Fruit fly (Drosophila melanogaster) whole organism, embryonic: Measurements from ENCODE around the gene Smox.

Source experiments
- Ada2b ChIP-seq: fragments of 200-800 bp; sonication (Bioruptor generic); IDR thresholded peaks from 2 replicates; pipeline ENCODE4 v1.3.6; 2022; ENCODE audit warnings: missing biosample characterization, missing genetic modification characterization
- Bgb ChIP-seq: fragments of 200-800 bp; sonication (Bioruptor generic); IDR thresholded peaks from 2 replicates; pipeline ENCODE4 v1.3.6; 2022; ENCODE audit warnings: missing biosample characterization, missing genetic modification characterization; ENCODE audit not compliant: partially characterized antibody
- Bteb2 ChIP-seq: fragments of 200-800 bp; sonication (Bioruptor generic); optimal IDR thresholded peaks from 2 replicates; lab custom pipeline; 2016; ENCODE audit warnings: missing biosample characterization, missing genetic modification characterization
- CG10147 ChIP-seq: fragments of 200-800 bp; sonication (Bioruptor generic); optimal IDR thresholded peaks from 2 replicates; lab custom pipeline; 2019; ENCODE audit warnings: missing biosample characterization, mild to moderate bottlenecking, missing genetic modification characterization, moderate library complexity
- CG10267 ChIP-seq: fragments of 200-800 bp; sonication (Bioruptor generic); optimal IDR thresholded peaks from 2 replicates; lab custom pipeline; 2018; ENCODE audit warnings: missing biosample characterization, mild to moderate bottlenecking, missing genetic modification characterization, moderate library complexity
- CG12104 ChIP-seq: fragments of 200-800 bp; sonication (Bioruptor generic); optimal IDR thresholded peaks from 3 replicates; lab custom pipeline; 2016; ENCODE audit warnings: missing biosample characterization, missing genetic modification characterization
- CG14014 ChIP-seq: fragments of 200-800 bp; sonication (Bioruptor generic); IDR thresholded peaks from 2 replicates; pipeline ENCODE4 v1.3.6; 2022; ENCODE audit warnings: missing biosample characterization, missing genetic modification characterization
- CG15269 ChIP-seq: fragments of 200-800 bp; sonication (Bioruptor generic); optimal IDR thresholded peaks from 2 replicates; lab custom pipeline; 2018; ENCODE audit warnings: missing biosample characterization, mild to moderate bottlenecking, missing genetic modification characterization, moderate library complexity
- CG1602 ChIP-seq: fragments of 200-800 bp; sonication (Bioruptor generic); optimal IDR thresholded peaks from 3 replicates; lab custom pipeline; 2016; ENCODE audit warnings: missing biosample characterization, missing genetic modification characterization
- CG16779 ChIP-seq: fragments of 200-800 bp; sonication (Bioruptor generic); IDR thresholded peaks from 2 replicates; pipeline ENCODE4 v1.3.6; 2022; ENCODE audit warnings: missing biosample characterization, missing genetic modification characterization
- CG17186 ChIP-seq: fragments of 200-800 bp; sonication (Bioruptor generic); optimal IDR thresholded peaks from 3 replicates; lab custom pipeline; 2017; ENCODE audit warnings: missing biosample characterization, missing genetic modification reagents, missing genetic modification characterization
- CG17612 ChIP-seq: fragments of 200-800 bp; sonication (Bioruptor generic); IDR thresholded peaks from 2 replicates; pipeline ENCODE4 v1.3.6; 2022; ENCODE audit warnings: missing biosample characterization, missing genetic modification characterization
- CG17912 ChIP-seq: fragments of 200-800 bp; sonication (Bioruptor generic); optimal IDR thresholded peaks from 2 replicates; lab custom pipeline; 2018; ENCODE audit warnings: missing biosample characterization, mild to moderate bottlenecking, missing genetic modification characterization
- CG2116 ChIP-seq: fragments of 200-800 bp; sonication (Bioruptor generic); optimal IDR thresholded peaks from 3 replicates; lab custom pipeline; 2018; ENCODE audit warnings: missing biosample characterization, mild to moderate bottlenecking, missing genetic modification characterization
- CG30403 ChIP-seq: fragments of 200-800 bp; sonication (Bioruptor generic); optimal IDR thresholded peaks from 3 replicates; lab custom pipeline; 2016; ENCODE audit warnings: missing biosample characterization, missing genetic modification characterization
- CG4820 ChIP-seq: fragments of 200-800 bp; sonication (Bioruptor generic); optimal IDR thresholded peaks from 3 replicates; lab custom pipeline; 2016; ENCODE audit warnings: missing biosample characterization, missing genetic modification characterization
- CG7987 ChIP-seq: fragments of 200-800 bp; sonication (Bioruptor generic); optimal IDR thresholded peaks from 2 replicates; lab custom pipeline; 2018; ENCODE audit warnings: missing biosample characterization, mild to moderate bottlenecking, missing genetic modification characterization, moderate library complexity
- CG8290 ChIP-seq, 3 experiments: fragments of 200-800 bp; sonication (Bioruptor generic); optimal IDR thresholded peaks; 2 replicates each; lab custom pipeline; 2016 to 2019; ENCODE audit warnings: missing biosample characterization in 3 of 3, missing genetic modification characterization in 3 of 3, mild to moderate bottlenecking in 2 of 3, moderate library complexity in 1 of 3
- ERR ChIP-seq: fragments of 200-800 bp; sonication (Bioruptor generic); optimal IDR thresholded peaks from 2 replicates; lab custom pipeline; 2016; ENCODE audit warnings: missing biosample characterization, missing genetic modification characterization
- GATAe ChIP-seq: fragments of 200-800 bp; sonication (Bioruptor generic); conservative IDR thresholded peaks from 2 replicates; pipeline ENCODE4 v1.3.6; 2022; ENCODE audit warnings: missing biosample characterization, missing genetic modification characterization
- HLH3B ChIP-seq: fragments of 200-800 bp; sonication (Bioruptor generic); IDR thresholded peaks from 2 replicates; pipeline ENCODE4 v1.3.6; 2022; ENCODE audit warnings: missing biosample characterization, missing genetic modification characterization
- Hmx ChIP-seq: fragments of 200-800 bp; sonication (Bioruptor generic); optimal IDR thresholded peaks from 2 replicates; lab custom pipeline; 2016; ENCODE audit warnings: missing biosample characterization, missing genetic modification characterization
- Ravus ChIP-seq: fragments of 200-800 bp; sonication (Bioruptor generic); IDR thresholded peaks from 2 replicates; pipeline ENCODE4 v1.3.6; 2022; ENCODE audit warnings: missing biosample characterization, missing genetic modification characterization
- Scr ChIP-seq: fragments of 200-800 bp; sonication (Bioruptor generic); IDR thresholded peaks from 2 replicates; pipeline ENCODE4 v1.3.6; 2022; ENCODE audit warnings: missing biosample characterization, missing genetic modification characterization; ENCODE audit not compliant: partially characterized antibody
- Xbp1 ChIP-seq: fragments of 200-800 bp; sonication (Bioruptor generic); optimal IDR thresholded peaks from 3 replicates; lab custom pipeline; 2016; ENCODE audit warnings: missing biosample characterization, mild to moderate bottlenecking, missing genetic modification characterization
- ara ChIP-seq: fragments of 200-800 bp; sonication (Bioruptor generic); IDR thresholded peaks from 2 replicates; pipeline ENCODE4 v1.3.6; 2022; ENCODE audit warnings: missing biosample characterization, missing genetic modification characterization
- ase ChIP-seq: fragments of 200-800 bp; sonication (Bioruptor generic); IDR thresholded peaks from 3 replicates; pipeline ENCODE4 v1.3.6; 2022; ENCODE audit warnings: missing biosample characterization, missing genetic modification characterization
- br ChIP-seq: fragments of >200 bp; optimal IDR thresholded peaks from 2 replicates; lab custom pipeline; 2017
- cato ChIP-seq: fragments of 200-800 bp; sonication (Bioruptor generic); optimal IDR thresholded peaks from 2 replicates; lab custom pipeline; 2016; ENCODE audit warnings: missing biosample characterization, missing genetic modification characterization, borderline replicate concordance
- disco-r ChIP-seq: fragments of 200-800 bp; sonication (Bioruptor generic); optimal IDR thresholded peaks from 2 replicates; lab custom pipeline; 2016; ENCODE audit warnings: missing biosample characterization, missing genetic modification characterization
- fd102C ChIP-seq: fragments of 200-800 bp; sonication (Bioruptor generic); optimal IDR thresholded peaks from 2 replicates; lab custom pipeline; 2018; ENCODE audit warnings: missing biosample characterization, mild to moderate bottlenecking, missing genetic modification characterization, moderate library complexity
- fd3F ChIP-seq: fragments of 200-800 bp; sonication (Bioruptor generic); optimal IDR thresholded peaks from 2 replicates; lab custom pipeline; 2018; ENCODE audit warnings: missing biosample characterization, mild to moderate bottlenecking, missing genetic modification characterization, moderate library complexity
- fd64A ChIP-seq: fragments of 200-800 bp; sonication (Bioruptor generic); optimal IDR thresholded peaks from 3 replicates; lab custom pipeline; 2018; ENCODE audit warnings: missing biosample characterization, mild to moderate bottlenecking, missing genetic modification characterization
- fru ChIP-seq: fragments of >200 bp; optimal IDR thresholded peaks from 2 replicates; lab custom pipeline; 2017
- gce ChIP-seq: fragments of 200-800 bp; sonication (Bioruptor generic); IDR thresholded peaks from 3 replicates; pipeline ENCODE4 v1.3.6; 2022; ENCODE audit warnings: missing biosample characterization, missing genetic modification characterization
- gro ChIP-seq: fragments of 200-800 bp; sonication (Bioruptor generic); optimal IDR thresholded peaks from 2 replicates; lab custom pipeline; 2016; ENCODE audit warnings: missing biosample characterization, missing genetic modification characterization
- jing ChIP-seq: fragments of 200-800 bp; sonication (Bioruptor generic); optimal IDR thresholded peaks from 2 replicates; lab custom pipeline; 2018; ENCODE audit warnings: missing biosample characterization, mild to moderate bottlenecking, missing genetic modification characterization
- jumu ChIP-seq: fragments of 200-800 bp; sonication (Bioruptor generic); optimal IDR thresholded peaks from 3 replicates; lab custom pipeline; 2016; ENCODE audit warnings: missing biosample characterization, missing genetic modification characterization
- lab ChIP-seq: fragments of 200-800 bp; sonication (Bioruptor generic); optimal IDR thresholded peaks from 3 replicates; lab custom pipeline; 2017; ENCODE audit warnings: missing biosample characterization, missing genetic modification characterization, mild to moderate bottlenecking, moderate library complexity, missing genetic modification reagents
- lilli ChIP-seq: fragments of 200-800 bp; sonication (Bioruptor generic); optimal IDR thresholded peaks from 3 replicates; lab custom pipeline; 2016; ENCODE audit warnings: missing biosample characterization, missing genetic modification characterization
- luna ChIP-seq: fragments of 200-800 bp; sonication (Bioruptor generic); optimal IDR thresholded peaks from 2 replicates; lab custom pipeline; 2016; ENCODE audit warnings: missing biosample characterization, missing genetic modification characterization
- nerfin-2 ChIP-seq: fragments of 200-800 bp; sonication (Bioruptor generic); IDR thresholded peaks from 2 replicates; pipeline ENCODE4 v1.3.6; 2022; ENCODE audit warnings: missing biosample characterization, missing genetic modification characterization; ENCODE audit not compliant: partially characterized antibody
- p53 ChIP-seq: fragments of 200-800 bp; sonication (Bioruptor generic); optimal IDR thresholded peaks from 2 replicates; lab custom pipeline; 2016; ENCODE audit warnings: missing biosample characterization, missing genetic modification characterization
- prd ChIP-seq, 3 experiments: fragments of >200 bp in 2 of 3; fragments of 200-800 bp in 1 of 3; sonication (Bioruptor generic) in 1 of 3; optimal IDR thresholded peaks in 2 of 3; IDR thresholded peaks in 1 of 3; 2 replicates in 2 of 3; 3 replicates in 1 of 3; pipeline versions ENCODE4 v1.3.6 to Lab custom; 2017 to 2022; ENCODE audit warnings: missing biosample characterization in 1 of 3, missing genetic modification characterization in 1 of 3
- repo ChIP-seq: fragments of 200-800 bp; sonication (Bioruptor generic); optimal IDR thresholded peaks from 2 replicates; lab custom pipeline; 2016; ENCODE audit warnings: missing biosample characterization, missing genetic modification characterization
- sisA ChIP-seq: fragments of 200-800 bp; sonication (Bioruptor generic); IDR thresholded peaks from 2 replicates; pipeline ENCODE4 v1.3.6; 2022; ENCODE audit warnings: missing biosample characterization, missing genetic modification characterization
- trem ChIP-seq: fragments of 200-800 bp; optimal IDR thresholded peaks from 3 replicates; lab custom pipeline; 2019; ENCODE audit warnings: missing biosample characterization, mild to moderate bottlenecking, missing genetic modification characterization, moderate library complexity
- trh ChIP-seq: fragments of 200-800 bp; sonication (Bioruptor generic); optimal IDR thresholded peaks from 2 replicates; lab custom pipeline; 2016; ENCODE audit warnings: missing biosample characterization, missing genetic modification characterization
- zen ChIP-seq: fragments of 200-800 bp; sonication (Bioruptor generic); optimal IDR thresholded peaks from 3 replicates; lab custom pipeline; 2018; ENCODE audit warnings: missing biosample characterization, mild to moderate bottlenecking, missing genetic modification characterization, moderate library complexity
- zen2 ChIP-seq: fragments of 200-800 bp; sonication (Bioruptor generic); IDR thresholded peaks from 3 replicates; pipeline ENCODE4 v1.3.6; 2022; ENCODE audit warnings: missing biosample characterization, missing genetic modification characterization; ENCODE audit not compliant: partially characterized antibody

The Smox gene

DNA sequence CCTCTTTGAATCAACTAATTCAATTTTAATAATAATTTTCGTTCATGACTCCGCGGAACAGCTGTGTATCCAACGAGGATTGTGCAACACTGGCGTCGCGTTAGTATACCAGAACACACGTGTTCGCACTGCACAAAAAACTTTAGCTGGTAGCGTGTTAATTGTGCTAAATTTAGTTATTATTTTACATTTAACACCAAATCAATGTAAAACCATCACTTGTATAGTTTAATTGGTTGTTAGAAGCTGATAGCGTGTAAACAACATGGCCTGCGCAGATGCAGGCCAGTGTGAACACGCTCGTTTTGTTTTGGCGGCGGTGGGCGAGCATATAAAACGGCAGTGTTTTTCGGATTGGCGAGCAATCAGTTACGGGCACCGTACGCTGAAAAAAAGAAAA, 15.2 kb upstream of the Smox start, which contains the start of the genes Traf6 and GIIIspla2 (continued):
- TF ChIP-seq CG7987 (GFP tag; lab: Kevin White, UChicago) (peak; percentile 43), gce (GFP tag; lab: Robert Waterston, UW) (0 out of 3 replicates have a peak, but pooled peaks have one; percentile 14), CG10147 (GFP tag; lab: Kevin White, UChicago) (peak; percentile 66), repo (GFP tag; lab: Kevin White, UChicago) (peak; percentile 15), jing (GFP tag; lab: Kevin White, UChicago) (peak; percentile 55), jumu (peak; percentile 74), CG14014 (GFP tag; lab: Robert Waterston, UW) (peak; percentile 73), luna (no peak), br (lab: Kevin White, UChicago) (no peak), CG17186 (GFP tag; lab: Kevin White, UChicago) (peak; percentile 88), ERR (no peak), Ravus (peak; percentile 7; the same call in 1 of the 2 replicates), CG17612 (peak; percentile 27; the same call in 1 of the 2 replicates), GATAe (GFP tag; lab: Robert Waterston, UW) (peak; percentile 46; the same call in 1 of the 2 replicates), CG2116 (peak; percentile 59), CG16779 (GFP tag; lab: Robert Waterston, UW) (peak; percentile 24; the same call in 1 of the 2 replicates), ase (peak; percentile 55; the same call in 1 of the 3 replicates), Ada2b (peak; percentile 65), fd102C (GFP tag; lab: Kevin White, UChicago) (no peak), p53 (peak; percentile 40), CG15269 (tag; lab: Kevin White, UChicago) (peak; percentile 76), fd3F (peak; percentile 66), HLH3B (peak; percentile 71), Hmx (no peak), lab (GFP tag; lab: Kevin White, UChicago) (no peak), CG4820 (GFP tag; lab: Kevin White, UChicago) (peak; percentile 42), trem (tag; lab: Kevin White, UChicago) (peak; percentile 83), CG1602 (peak; percentile 57), ara (GFP tag; lab: Robert Waterston, UW) (peak; percentile 79), CG10267 (peak; percentile 95), fru (lab: Kevin White, UChicago) (no peak), zen (peak; percentile 60), CG12104 (GFP tag; lab: Kevin White, UChicago) (peak; percentile 60), lilli (GFP tag; lab: Kevin White, UChicago) (peak; percentile 76), sisA (GFP tag; lab: Robert Waterston, UW) (peak; percentile 76), trh (no peak), CG30403 (peak; percentile 79), gro (GFP tag; lab: Kevin White, UChicago) (peak; percentile 51), CG8290 (GFP tag; optimal IDR thresholded peaks at IDR 0.05; lab: Kevin White, UChicago) (peak; percentile 15), CG8290 (tag; optimal IDR thresholded peaks at IDR 0.05; lab: Kevin White, UChicago) (peak in 1 of 2 experiments; percentile 60), Xbp1 (peak; percentile 75), nerfin-2 (GFP tag; lab: Robert Waterston, UW) (no peak), fd64A (peak; percentile 33), CG17912 (GFP tag; lab: Kevin White, UChicago) (peak; percentile 16), Bteb2 (GFP tag; lab: Kevin White, UChicago) (peak; percentile 70), Bgb (GFP tag; lab: Robert Waterston, UW) (no peak; the same call in 1 of the 2 replicates), zen2 (GFP tag; lab: Robert Waterston, UW) (no peak), disco-r (GFP tag; lab: Kevin White, UChicago) (peak; percentile 31), cato (GFP tag; lab: Kevin White, UChicago) (peak; percentile 8), prd (optimal IDR thresholded peaks at IDR 0.05; lab: Kevin White, UChicago) (no peak), prd (GFP tag; IDR thresholded peaks at IDR 0.05; lab: Robert Waterston, UW) (peak; percentile 78), Scr (GFP tag; lab: Robert Waterston, UW) (peak; percentile 49)
